Worm (Caenorhabditis elegans) whole organism, young adult: ENCODE results near the gene F41B4.1.
A peak's percentile ranks its signal among the peaks of the same experiment; 100 is the strongest.

Source experiments
- B0019.2 ChIP-seq: fragments of 200-800 bp; sonication (Bioruptor generic); conservative IDR thresholded peaks from 2 replicates; pipeline ENCODE4 v1.3.6; 2022; ENCODE audit warnings: missing genetic modification reagents, missing genetic modification characterization, missing compliant biosample characterization
- B0261.1 ChIP-seq: sonication (generic microtip); optimal IDR thresholded peaks from 2 replicates; lab custom pipeline; 2016; ENCODE audit warnings: mild to moderate bottlenecking, missing genetic modification characterization, moderate library complexity, missing compliant biosample characterization
- C17E4.6 ChIP-seq: fragments of 200-800 bp; sonication (Bioruptor generic); IDR thresholded peaks from 2 replicates; pipeline ENCODE4 v1.3.6; 2022; ENCODE audit warnings: missing genetic modification reagents, missing genetic modification characterization, missing compliant biosample characterization
- F10E7.11 ChIP-seq: sonication (generic microtip); optimal IDR thresholded peaks from 2 replicates; lab custom pipeline; 2017; ENCODE audit warnings: mild to moderate bottlenecking, missing genetic modification characterization, moderate library complexity, missing compliant biosample characterization
- F23B12.7 ChIP-seq: sonication (generic microtip); optimal IDR thresholded peaks from 2 replicates; lab custom pipeline; 2017; ENCODE audit warnings: missing genetic modification characterization, mild to moderate bottlenecking, missing compliant biosample characterization, antibody characterized with exemption, moderate library complexity; ENCODE audit not compliant: insufficient read depth
- F37B4.10 ChIP-seq: fragments of 200-800 bp; sonication (Bioruptor generic); IDR thresholded peaks from 2 replicates; pipeline ENCODE4 v1.3.6; 2022; ENCODE audit warnings: missing genetic modification characterization, missing compliant biosample characterization
- F39B2.1 ChIP-seq: fragments of 200-800 bp; sonication (Bioruptor generic); IDR thresholded peaks from 2 replicates; pipeline ENCODE4 v1.3.6; 2022; ENCODE audit warnings: missing genetic modification reagents, missing genetic modification characterization, missing compliant biosample characterization
- K12H6.12 ChIP-seq: fragments of 200-800 bp; sonication (Bioruptor generic); optimal IDR thresholded peaks from 2 replicates; lab custom pipeline; 2018; ENCODE audit warnings: mild to moderate bottlenecking, missing genetic modification characterization, missing compliant biosample characterization
- Y56A3A.18 ChIP-seq: fragments of 200-800 bp; sonication (Bioruptor generic); IDR thresholded peaks from 2 replicates; pipeline ENCODE4 v1.3.6; 2022; ENCODE audit warnings: missing genetic modification reagents, missing genetic modification characterization, missing compliant biosample characterization
- Y67H2A.10 ChIP-seq: fragments of 200-800 bp; sonication (Bioruptor generic); conservative IDR thresholded peaks from 2 replicates; pipeline ENCODE4 v1.3.6; 2022; ENCODE audit warnings: missing genetic modification reagents, missing genetic modification characterization, missing compliant biosample characterization
- akir-1 ChIP-seq: fragments of 200-800 bp; sonication (Bioruptor generic); optimal IDR thresholded peaks from 2 replicates; lab custom pipeline; 2018; ENCODE audit warnings: mild to moderate bottlenecking, missing genetic modification characterization, moderate library complexity, missing compliant biosample characterization
- ama-1 ChIP-seq, 3 experiments: fragments of 150-350 bp in 1 of 3; sonication (generic microtip) in 2 of 3; optimal IDR thresholded peaks; 2 replicates each; lab custom pipeline; 2014 to 2018; ENCODE audit warnings: missing biosample characterization in 2 of 3, missing genetic modification characterization in 2 of 3, missing genetic modification reagents in 2 of 3
- aptf-2 ChIP-seq: fragments of 200-800 bp; sonication (Bioruptor generic); conservative IDR thresholded peaks from 2 replicates; pipeline ENCODE4 v1.3.6; 2022; ENCODE audit warnings: missing genetic modification reagents, missing genetic modification characterization, missing compliant biosample characterization
- attf-6 ChIP-seq: fragments of 200-800 bp; sonication (Bioruptor generic); IDR thresholded peaks from 2 replicates; pipeline ENCODE4 v1.3.6; 2022; ENCODE audit warnings: missing genetic modification reagents, missing genetic modification characterization, missing compliant biosample characterization
- cebp-1 ChIP-seq, 2 experiments: fragments of 200-800 bp in 1 of 2; sonication (Bioruptor generic) in 1 of 2; sonication (generic microtip) in 1 of 2; IDR thresholded peaks in 1 of 2; optimal IDR thresholded peaks in 1 of 2; 2 replicates each; pipeline versions ENCODE4 v1.3.6 to Lab custom; 2017 to 2022; ENCODE audit warnings: missing compliant biosample characterization in 2 of 2, missing genetic modification characterization in 2 of 2, mild to moderate bottlenecking in 1 of 2, missing genetic modification reagents in 1 of 2, moderate library complexity in 1 of 2
- cebp-2 ChIP-seq: fragments of 200-800 bp; sonication (Bioruptor generic); IDR thresholded peaks from 2 replicates; pipeline ENCODE4 v1.3.6; 2022; ENCODE audit warnings: missing genetic modification characterization, missing compliant biosample characterization
- ceh-58 ChIP-seq: fragments of 200-800 bp; sonication (Bioruptor generic); IDR thresholded peaks from 2 replicates; pipeline ENCODE4 v1.3.6; 2022; ENCODE audit warnings: missing genetic modification characterization, missing compliant biosample characterization
- ceh-79 ChIP-seq: sonication (generic microtip); optimal IDR thresholded peaks from 2 replicates; lab custom pipeline; 2017; ENCODE audit warnings: mild to moderate bottlenecking, missing genetic modification characterization, missing compliant biosample characterization
- efl-1 ChIP-seq: fragments of 150-350 bp; optimal IDR thresholded peaks from 2 replicates; lab custom pipeline; 2014; ENCODE audit warnings: missing biosample characterization, missing genetic modification reagents, missing genetic modification characterization
- egl-18 ChIP-seq: fragments of 200-800 bp; sonication (Bioruptor generic); IDR thresholded peaks from 2 replicates; pipeline ENCODE4 v1.3.6; 2022; ENCODE audit warnings: missing genetic modification reagents, missing genetic modification characterization, missing compliant biosample characterization
- egl-44 ChIP-seq: fragments of 200-800 bp; sonication (Bioruptor generic); IDR thresholded peaks from 2 replicates; pipeline ENCODE4 v1.3.6; 2022; ENCODE audit warnings: missing genetic modification reagents, missing genetic modification characterization, missing compliant biosample characterization
- ets-4 ChIP-seq: fragments of 200-800 bp; sonication (Bioruptor generic); optimal IDR thresholded peaks from 2 replicates; lab custom pipeline; 2018; ENCODE audit warnings: mild to moderate bottlenecking, missing genetic modification characterization, missing compliant biosample characterization
- fkh-3 ChIP-seq: sonication (generic microtip); optimal IDR thresholded peaks from 2 replicates; lab custom pipeline; 2016; ENCODE audit warnings: mild to moderate bottlenecking, missing genetic modification characterization, missing compliant biosample characterization
- gei-17 ChIP-seq: fragments of 200-800 bp; sonication (Bioruptor generic); optimal IDR thresholded peaks from 2 replicates; lab custom pipeline; 2018; ENCODE audit warnings: mild to moderate bottlenecking, missing genetic modification characterization, missing compliant biosample characterization
- hlh-12 ChIP-seq: sonication (generic microtip); optimal IDR thresholded peaks from 2 replicates; lab custom pipeline; 2016; ENCODE audit warnings: missing genetic modification characterization, missing compliant biosample characterization
- hmg-1.2 ChIP-seq: fragments of 200-800 bp; sonication (Bioruptor generic); IDR thresholded peaks from 2 replicates; pipeline ENCODE4 v1.3.6; 2022; ENCODE audit warnings: missing genetic modification reagents, missing genetic modification characterization, missing compliant biosample characterization
- hmg-20 ChIP-seq: fragments of 200-800 bp; sonication (Bioruptor generic); IDR thresholded peaks from 2 replicates; pipeline ENCODE4 v1.3.6; 2022; ENCODE audit warnings: missing genetic modification reagents, missing genetic modification characterization, missing compliant biosample characterization
- let-526 ChIP-seq: fragments of 200-800 bp; sonication (Bioruptor generic); IDR thresholded peaks from 2 replicates; pipeline ENCODE4 v1.3.6; 2022; ENCODE audit warnings: missing genetic modification reagents, missing genetic modification characterization, missing compliant biosample characterization
- lin-40 ChIP-seq: sonication (generic microtip); optimal IDR thresholded peaks from 2 replicates; lab custom pipeline; 2016; ENCODE audit warnings: missing genetic modification characterization, mild to moderate bottlenecking, missing compliant biosample characterization, missing genotype, missing genetic modification reagents
- mcd-1 ChIP-seq: fragments of 200-800 bp; sonication (Bioruptor generic); IDR thresholded peaks from 2 replicates; pipeline ENCODE4 v1.3.6; 2022; ENCODE audit warnings: missing genetic modification reagents, missing genetic modification characterization, missing compliant biosample characterization
- nfya-2 ChIP-seq: fragments of 200-800 bp; sonication (Bioruptor generic); IDR thresholded peaks from 2 replicates; pipeline ENCODE4 v1.3.6; 2022; ENCODE audit warnings: missing genetic modification reagents, missing genetic modification characterization, missing compliant biosample characterization
- nhr-80 ChIP-seq: sonication (generic microtip); optimal IDR thresholded peaks from 2 replicates; lab custom pipeline; 2016; ENCODE audit warnings: missing genetic modification characterization, missing compliant biosample characterization
- nhr-90 ChIP-seq: sonication (generic microtip); optimal IDR thresholded peaks from 2 replicates; lab custom pipeline; 2016; ENCODE audit warnings: missing genotype, mild to moderate bottlenecking, missing genetic modification characterization, missing compliant biosample characterization
- pbrm-1 ChIP-seq: fragments of 200-800 bp; sonication (Bioruptor generic); IDR thresholded peaks from 2 replicates; pipeline ENCODE4 v1.3.6; 2022; ENCODE audit warnings: missing genetic modification reagents, missing genetic modification characterization, missing compliant biosample characterization
- repo-1 ChIP-seq: sonication (generic microtip); optimal IDR thresholded peaks from 2 replicates; lab custom pipeline; 2017; ENCODE audit warnings: mild to moderate bottlenecking, missing genetic modification characterization, missing compliant biosample characterization
- rpc-1 ChIP-seq, 2 experiments: fragments of 150-350 bp in 1 of 2; sonication (generic microtip) in 1 of 2; optimal IDR thresholded peaks; 2 replicates each; lab custom pipeline; 2014 to 2018; ENCODE audit warnings: missing biosample characterization in 1 of 2, missing genetic modification characterization in 1 of 2, missing genetic modification reagents in 1 of 2, missing genotype in 1 of 2
- sptf-2 ChIP-seq: fragments of 200-800 bp; sonication (Bioruptor generic); optimal IDR thresholded peaks from 2 replicates; lab custom pipeline; 2018; ENCODE audit warnings: mild to moderate bottlenecking, missing genetic modification characterization, missing compliant biosample characterization
- ztf-18 ChIP-seq: sonication (generic microtip); optimal IDR thresholded peaks from 2 replicates; lab custom pipeline; 2016; ENCODE audit warnings: missing genotype, mild to moderate bottlenecking, missing genetic modification characterization, missing compliant biosample characterization
- ztf-25 ChIP-seq: fragments of 200-800 bp; sonication (Bioruptor generic); IDR thresholded peaks from 2 replicates; pipeline ENCODE4 v1.3.6; 2022; ENCODE audit warnings: missing genetic modification reagents, missing genetic modification characterization, missing compliant biosample characterization
- ztf-6 ChIP-seq: fragments of 200-800 bp; sonication (Bioruptor generic); IDR thresholded peaks from 2 replicates; pipeline ENCODE4 v1.3.6; 2022; ENCODE audit warnings: missing genetic modification reagents, missing genetic modification characterization, missing compliant biosample characterization

F41B4.1 gene

DNA sequence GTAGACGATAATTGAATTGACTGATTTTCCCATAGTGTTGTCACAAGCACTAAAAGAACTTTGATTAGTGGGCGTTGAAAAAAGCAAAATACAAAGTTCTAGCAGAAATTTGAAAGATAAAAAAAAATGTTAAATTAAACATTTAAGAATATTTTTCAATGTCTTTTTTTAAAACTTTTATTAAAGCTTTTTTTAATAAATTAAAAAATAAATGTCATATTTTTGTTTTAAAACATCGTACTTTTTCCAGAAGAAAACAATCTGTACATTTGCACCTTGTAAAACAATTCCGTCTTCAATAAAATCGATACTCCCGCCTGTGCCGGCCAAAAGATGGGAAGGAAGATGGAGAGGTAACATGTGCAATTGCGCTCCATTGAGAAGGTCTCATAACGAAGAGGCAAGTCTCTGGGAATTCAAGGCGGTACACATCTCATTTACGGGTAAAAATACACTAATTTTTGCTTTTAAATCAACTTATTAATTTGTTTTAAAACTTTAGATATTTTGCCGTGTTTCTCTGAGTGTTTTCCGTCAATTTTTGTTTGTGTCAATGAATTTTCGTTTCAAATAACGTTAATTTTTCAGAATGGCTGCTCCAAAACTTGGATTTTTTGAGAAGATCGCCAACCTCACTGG is 15.1 kb upstream of the F41B4.1 start, which contains the start of the genes glr-6 and asg-2 (continued):
- no peak for TF ChIP-seq ztf-6 (GFP tag; lab: Robert Waterston, UW)
- no peak for TF ChIP-seq B0261.1
- no peak for TF ChIP-seq repo-1 (tag; lab: Kevin White, UChicago)
- TF ChIP-seq nhr-90 (tag; lab: Kevin White, UChicago): no peak
- no peak for TF ChIP-seq ceh-58 (GFP tag; lab: Robert Waterston, UW)
- TF ChIP-seq attf-6: no peak
- TF ChIP-seq F37B4.10 (GFP tag; lab: Robert Waterston, UW): no peak
- TF ChIP-seq lin-40 (tag; lab: Kevin White, UChicago): peak; percentile 66
- no peak for TF ChIP-seq fkh-3
- TF ChIP-seq akir-1 (GFP tag; lab: Kevin White, UChicago): no peak
- TF ChIP-seq aptf-2 (GFP tag; lab: Robert Waterston, UW): peak; percentile 67; the same call in 1 of the 2 replicates
- no peak for TF ChIP-seq ztf-25 (GFP tag; lab: Robert Waterston, UW)
- no peak for TF ChIP-seq nfya-2 (GFP tag; lab: Robert Waterston, UW)
- TF ChIP-seq sptf-2 (GFP tag; lab: Kevin White, UChicago): no peak
- no peak for TF ChIP-seq cebp-2 (GFP tag; lab: Robert Waterston, UW)
- TF ChIP-seq nhr-80 (tag; lab: Kevin White, UChicago): peak; percentile 69
- no peak for TF ChIP-seq let-526 (GFP tag; lab: Robert Waterston, UW)
- TF ChIP-seq F10E7.11 (tag; lab: Kevin White, UChicago): no peak
- TF ChIP-seq egl-44 (GFP tag; lab: Robert Waterston, UW): 0 out of 2 replicates have a peak, but pooled peaks have one; percentile 22
- TF ChIP-seq F23B12.7 (tag; lab: Kevin White, UChicago): peak; percentile 50
- TF ChIP-seq pbrm-1 (GFP tag; lab: Robert Waterston, UW): 0 out of 2 replicates have a peak, but pooled peaks have one; percentile 13
- 0 out of 2 replicates have a peak, but pooled peaks have one; percentile 19 for TF ChIP-seq hmg-1.2 (GFP tag; lab: Robert Waterston, UW)
- peak; percentile 95 for TF ChIP-seq mcd-1 (GFP tag; lab: Robert Waterston, UW)
- TF ChIP-seq hlh-12 (tag; lab: Kevin White, UChicago): no peak
- TF ChIP-seq C17E4.6: no peak

DNA sequence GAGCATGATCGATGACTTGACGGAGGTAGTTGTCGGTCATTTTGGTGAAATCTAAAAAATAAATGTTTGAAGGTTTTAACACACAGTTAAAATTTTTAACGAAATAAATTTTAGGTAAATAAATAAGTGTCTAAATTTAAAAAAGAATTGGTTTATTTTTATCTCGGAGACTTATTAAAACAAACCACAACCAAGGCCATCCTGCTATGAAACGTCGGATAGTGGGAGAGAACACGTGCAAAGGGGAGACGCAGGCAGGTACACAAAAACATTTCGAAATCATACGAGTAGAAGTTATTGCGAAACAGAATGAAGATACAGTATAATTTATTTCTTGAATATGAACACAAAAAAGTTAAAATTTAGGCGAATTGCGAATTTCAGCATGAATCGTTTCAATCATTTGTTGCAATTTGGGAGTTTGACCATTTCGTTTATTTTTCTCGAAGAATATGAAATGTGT is 10.4 kb upstream of the F41B4.1 start, which contains the start of gene F41B4.3:
F41B4.3 (minus strand) TSS at position 51 of the 463 bp plus-strand sequence.
- TF ChIP-seq hmg-1.2 (GFP tag; lab: Robert Waterston, UW): peak; percentile 72
- peak; percentile 85 for TF ChIP-seq cebp-1 (GFP tag; IDR thresholded peaks at IDR 0.05; lab: Robert Waterston, UW)
- TF ChIP-seq cebp-1 (tag; optimal IDR thresholded peaks at IDR 0.05; lab: Kevin White, UChicago): peak; percentile 96
- TF ChIP-seq Y56A3A.18 (GFP tag; lab: Robert Waterston, UW): no peak
- TF ChIP-seq hmg-20 (GFP tag; lab: Robert Waterston, UW): no peak

DNA sequence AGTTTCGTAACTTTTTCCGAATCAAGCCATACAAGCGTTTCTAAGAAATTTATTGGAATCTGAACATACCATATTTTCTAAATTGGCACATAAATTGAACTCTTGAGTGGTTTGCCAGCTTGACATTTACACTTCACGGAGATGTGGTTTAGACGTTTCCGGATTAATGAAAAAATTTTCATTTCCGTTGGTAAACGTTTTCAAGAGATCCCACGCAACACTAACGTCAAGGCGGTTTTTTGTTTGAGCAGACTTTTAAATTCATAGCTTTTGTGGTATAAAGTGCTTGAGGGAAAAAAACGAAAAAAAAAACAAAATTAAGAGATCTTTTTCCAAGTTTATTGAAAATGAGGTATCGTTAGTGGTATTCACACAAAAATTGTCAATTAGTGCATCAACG is 9.5 kb upstream of the F41B4.1 start, which contains the start of gene F41B4.2:
F41B4.2 (minus strand) TSS at position 101 of the 400 bp plus-strand sequence.
- TF ChIP-seq gei-17 (GFP tag; lab: Kevin White, UChicago): no peak
- TF ChIP-seq ceh-58 (GFP tag; lab: Robert Waterston, UW): no peak
- TF ChIP-seq Y67H2A.10 (GFP tag; lab: Robert Waterston, UW): no peak
- TF ChIP-seq egl-44 (GFP tag; lab: Robert Waterston, UW): no peak
- TF ChIP-seq ets-4: no peak
- no peak for TF ChIP-seq ama-1 (optimal IDR thresholded peaks at IDR 0.05; lab: Kevin White, UChicago)
- TF ChIP-seq ama-1 (GFP tag; optimal IDR thresholded peaks at IDR 0.05; lab: Kevin White, UChicago): no peak
- no peak for TF ChIP-seq ztf-25 (GFP tag; lab: Robert Waterston, UW)
- no peak for TF ChIP-seq B0019.2 (GFP tag; lab: Robert Waterston, UW)
- TF ChIP-seq ceh-79 (tag; lab: Kevin White, UChicago): no peak
- no peak for TF ChIP-seq aptf-2 (GFP tag; lab: Robert Waterston, UW)
- TF ChIP-seq F23B12.7 (tag; lab: Kevin White, UChicago): no peak
- no peak for TF ChIP-seq efl-1 (GFP tag; lab: Kevin White, UChicago)
- no peak for TF ChIP-seq egl-18 (GFP tag; lab: Robert Waterston, UW)
- no peak for TF ChIP-seq F39B2.1 (GFP tag; lab: Robert Waterston, UW)
- no peak for TF ChIP-seq rpc-1 (optimal IDR thresholded peaks at IDR 0.05; lab: Kevin White, UChicago)
- no peak for TF ChIP-seq rpc-1 (tag; optimal IDR thresholded peaks at IDR 0.05; lab: Kevin White, UChicago)
- no peak for TF ChIP-seq K12H6.12
- no peak for TF ChIP-seq ztf-18 (tag; lab: Kevin White, UChicago)
- TF ChIP-seq, all 124 proteins: peak for 0
